Worm (Caenorhabditis elegans) whole organism, early embryonic: ENCODE data around the gene clec-166.

Experiments
- B0310.2 ChIP-seq: sonication (generic microtip); optimal IDR thresholded peaks from 2 replicates; lab custom pipeline; 2016; ENCODE audit warnings: mild to moderate bottlenecking, missing genetic modification characterization, missing compliant biosample characterization
- F13C5.2 ChIP-seq: sonication (generic microtip); optimal IDR thresholded peaks from 2 replicates; lab custom pipeline; 2017; ENCODE audit warnings: mild to moderate bottlenecking, missing genetic modification characterization, inconsistent platforms, missing compliant biosample characterization
- aly-1 ChIP-seq: sonication (generic microtip); optimal IDR thresholded peaks from 2 replicates; lab custom pipeline; 2016; ENCODE audit warnings: missing genetic modification characterization, missing compliant biosample characterization
- ama-1 ChIP-seq: fragments of 150-350 bp; optimal IDR thresholded peaks from 2 replicates; lab custom pipeline; 2014
- ceh-13 ChIP-seq: fragments of 200-800 bp; sonication (Bioruptor generic); optimal IDR thresholded peaks from 2 replicates; lab custom pipeline; 2018; ENCODE audit warnings: mild to moderate bottlenecking, missing genetic modification characterization, missing compliant biosample characterization
- ceh-36 ChIP-seq: sonication (generic microtip); optimal IDR thresholded peaks from 2 replicates; lab custom pipeline; 2016; ENCODE audit warnings: missing genetic modification characterization, inconsistent platforms, missing compliant biosample characterization
- ets-7 ChIP-seq: sonication (generic microtip); optimal IDR thresholded peaks from 2 replicates; lab custom pipeline; 2016; ENCODE audit warnings: missing genotype, missing genetic modification characterization, missing compliant biosample characterization
- flt-1 ChIP-seq: fragments of 200-800 bp; sonication (Bioruptor generic); IDR thresholded peaks from 2 replicates; pipeline ENCODE4 v1.3.6; 2022; ENCODE audit warnings: missing genetic modification characterization, missing compliant biosample characterization
- hmbx-1 ChIP-seq: sonication (generic microtip); optimal IDR thresholded peaks from 2 replicates; lab custom pipeline; 2016; ENCODE audit warnings: mild to moderate bottlenecking, missing genetic modification characterization, missing compliant biosample characterization
- hmg-4 ChIP-seq: fragments of 200-800 bp; sonication (Bioruptor generic); optimal IDR thresholded peaks from 2 replicates; lab custom pipeline; 2018; ENCODE audit warnings: mild to moderate bottlenecking, missing genetic modification characterization, missing compliant biosample characterization
- hnd-1 ChIP-seq: sonication (generic microtip); optimal IDR thresholded peaks from 2 replicates; lab custom pipeline; 2016; ENCODE audit warnings: missing genetic modification characterization, missing compliant biosample characterization
- pes-1 ChIP-seq: fragments of 200-800 bp; sonication (Bioruptor generic); IDR thresholded peaks from 2 replicates; pipeline ENCODE4 v1.3.6; 2022; ENCODE audit warnings: missing genetic modification reagents, missing genetic modification characterization, missing compliant biosample characterization
- scrt-1 ChIP-seq: fragments of 200-800 bp; sonication (Bioruptor generic); IDR thresholded peaks from 2 replicates; pipeline ENCODE4 v1.3.6; 2022; ENCODE audit warnings: missing genetic modification characterization, missing compliant biosample characterization
- sea-1 ChIP-seq: fragments of 200-800 bp; sonication (Bioruptor generic); conservative IDR thresholded peaks from 2 replicates; pipeline ENCODE4 v1.3.6; 2022; ENCODE audit warnings: missing genetic modification characterization, missing compliant biosample characterization
- tbx-11 ChIP-seq: fragments of 200-800 bp; sonication (Bioruptor generic); IDR thresholded peaks from 2 replicates; pipeline ENCODE4 v1.3.6; 2022; ENCODE audit warnings: missing genetic modification characterization, missing compliant biosample characterization
- tbx-37 ChIP-seq: fragments of 200-800 bp; sonication (Bioruptor generic); conservative IDR thresholded peaks from 2 replicates; pipeline ENCODE4 v1.3.6; 2022; ENCODE audit warnings: missing genetic modification reagents, missing genetic modification characterization, missing compliant biosample characterization
- tra-4 ChIP-seq: sonication (generic microtip); optimal IDR thresholded peaks from 2 replicates; lab custom pipeline; 2017; ENCODE audit warnings: missing genetic modification characterization, missing compliant biosample characterization

clec-166 gene

ce11 chrIV:1209813-1210212 is 41.3 kb downstream of the clec-166 start:
- no peak for TF ChIP-seq ama-1 (lab: Kevin White, UChicago)
- no peak for TF ChIP-seq F13C5.2 (tag; lab: Kevin White, UChicago)
- no peak for TF ChIP-seq hmg-4 (GFP tag; lab: Kevin White, UChicago)
- no peak for TF ChIP-seq tbx-11 (GFP tag; lab: Robert Waterston, UW)
- no peak for TF ChIP-seq pes-1
- TF ChIP-seq tra-4 (tag; lab: Kevin White, UChicago) = no peak
- no peak for TF ChIP-seq ceh-13 (GFP tag; lab: Kevin White, UChicago)
- no peak for TF ChIP-seq ets-7 (tag; lab: Kevin White, UChicago)

ce11 chrIV:1209320-1209719 is 41.8 kb downstream of the clec-166 start:
- TF ChIP-seq tbx-11 (GFP tag; lab: Robert Waterston, UW) = no peak
- no peak for TF ChIP-seq tbx-37
- no peak for TF ChIP-seq B0310.2

ce11 chrIV:1207980-1208379 is 43.2 kb downstream of the clec-166 start, which contains the start of gene dsl-1:
Gene dsl-1 (minus strand): TSS chrIV:1208080.
- TF ChIP-seq tbx-11 (GFP tag; lab: Robert Waterston, UW) (no peak), ama-1 (lab: Kevin White, UChicago) (no peak), hmbx-1 (tag; lab: Kevin White, UChicago) (no peak), sea-1 (GFP tag; lab: Robert Waterston, UW) (no peak), F13C5.2 (tag; lab: Kevin White, UChicago) (no peak), ets-7 (tag; lab: Kevin White, UChicago) (no peak), scrt-1 (GFP tag; lab: Robert Waterston, UW) (no peak), tra-4 (tag; lab: Kevin White, UChicago) (no peak), B0310.2 (no peak), hmg-4 (GFP tag; lab: Kevin White, UChicago) (no peak), ceh-36 (no peak), tbx-37 (no peak), ceh-13 (GFP tag; lab: Kevin White, UChicago) (no peak), pes-1 (no peak), hnd-1 (tag; lab: Kevin White, UChicago) (no peak), flt-1 (no peak), aly-1 (tag; lab: Kevin White, UChicago) (no peak)

- TF ChIP-seq pes-1 = no peak
- TF ChIP-seq tbx-37 = no peak
- TF ChIP-seq hmg-4 (GFP tag; lab: Kevin White, UChicago) = no peak
Observed at ce11 chrIV:1204870-1205269, 46.3 kb downstream of the clec-166 start, which contains the start of gene dsl-2. Gene dsl-2 (minus strand): TSS chrIV:1204970.

- TF ChIP-seq B0310.2 (no peak), hnd-1 (tag; lab: Kevin White, UChicago) (no peak), tbx-37 (no peak), tbx-11 (GFP tag; lab: Robert Waterston, UW) (no peak), ama-1 (lab: Kevin White, UChicago) (no peak), flt-1 (no peak), ceh-36 (no peak), sea-1 (GFP tag; lab: Robert Waterston, UW) (no peak)
Observed at ce11 chrIV:1199501-1199900, 51.6 kb downstream of the clec-166 start.
